Worm (Caenorhabditis elegans) whole organism, L3 larva: ENCODE results near the gene mans-2.

Source experiments
- ZK546.5 ChIP-seq: sonication (generic microtip); optimal IDR thresholded peaks from 2 replicates; lab custom pipeline; 2017; ENCODE audit warnings: missing biosample characterization, missing genetic modification characterization
- aly-2 ChIP-seq: fragments of 150-350 bp; optimal IDR thresholded peaks from 2 replicates; lab custom pipeline; 2014; ENCODE audit warnings: missing biosample characterization, missing genetic modification characterization
- ama-1 ChIP-seq: fragments of 150-350 bp; optimal IDR thresholded peaks from 2 replicates; lab custom pipeline; 2018
- ceh-16 ChIP-seq: sonication (generic microtip); optimal IDR thresholded peaks from 2 replicates; lab custom pipeline; 2017; ENCODE audit warnings: missing biosample characterization, missing genetic modification characterization
- ceh-28 ChIP-seq: fragments of 150-350 bp; optimal IDR thresholded peaks from 2 replicates; lab custom pipeline; 2014; ENCODE audit warnings: missing biosample characterization, missing genetic modification reagents, missing genetic modification characterization
- daf-12 ChIP-seq: fragments of 150-350 bp; optimal IDR thresholded peaks from 2 replicates; lab custom pipeline; 2014; ENCODE audit warnings: missing biosample characterization, missing genetic modification reagents, missing genetic modification characterization
- egl-27 ChIP-seq: sonication (generic microtip); optimal IDR thresholded peaks from 4 replicates; lab custom pipeline; 2017; ENCODE audit warnings: missing biosample characterization, missing genetic modification reagents, missing genetic modification characterization
- egl-5 ChIP-seq: fragments of 150-350 bp; optimal IDR thresholded peaks from 2 replicates; lab custom pipeline; 2017; ENCODE audit warnings: missing biosample characterization, missing genetic modification reagents, missing genetic modification characterization, inconsistent platforms
- elt-1 ChIP-seq: fragments of 150-350 bp; optimal IDR thresholded peaks from 2 replicates; lab custom pipeline; 2014; ENCODE audit warnings: missing biosample characterization, missing genetic modification characterization
- elt-2 ChIP-seq: sonication (generic microtip); optimal IDR thresholded peaks from 2 replicates; lab custom pipeline; 2016; ENCODE audit warnings: missing genetic modification reagents, mild to moderate bottlenecking, missing genetic modification characterization, missing compliant biosample characterization
- elt-3 ChIP-seq, 3 experiments: fragments of 150-350 bp in 1 of 3; sonication (generic microtip) in 2 of 3; optimal IDR thresholded peaks; 2 replicates in 2 of 3; 4 replicates in 1 of 3; lab custom pipeline; 2014 to 2017; ENCODE audit warnings: missing biosample characterization in 3 of 3, missing genetic modification characterization in 3 of 3
- eor-1 ChIP-seq, 2 experiments: fragments of 150-350 bp; optimal IDR thresholded peaks; 2 replicates each; lab custom pipeline; 2014 to 2018; ENCODE audit warnings: missing biosample characterization in 2 of 2, missing genetic modification characterization in 2 of 2
- fkh-10 ChIP-seq: sonication (generic microtip); optimal IDR thresholded peaks from 2 replicates; lab custom pipeline; 2017; ENCODE audit warnings: missing biosample characterization, missing genetic modification reagents, missing genetic modification characterization
- fkh-2 ChIP-seq: fragments of 150-350 bp; optimal IDR thresholded peaks from 2 replicates; lab custom pipeline; 2014; ENCODE audit warnings: missing biosample characterization, missing genetic modification reagents, missing genetic modification characterization
- fos-1 ChIP-seq: fragments of 150-350 bp; optimal IDR thresholded peaks from 2 replicates; lab custom pipeline; 2014; ENCODE audit warnings: missing biosample characterization, missing genetic modification characterization
- hmg-11 ChIP-seq: sonication (generic microtip); optimal IDR thresholded peaks from 2 replicates; lab custom pipeline; 2016; ENCODE audit warnings: missing genetic modification characterization, missing compliant biosample characterization
- jun-1 ChIP-seq: fragments of 150-350 bp; optimal IDR thresholded peaks from 2 replicates; lab custom pipeline; 2014; ENCODE audit warnings: missing biosample characterization, missing genetic modification reagents, missing genetic modification characterization
- lin-39 ChIP-seq: fragments of 150-350 bp; optimal IDR thresholded peaks from 2 replicates; lab custom pipeline; 2018; ENCODE audit warnings: missing biosample characterization, missing genetic modification reagents, missing genetic modification characterization
- lsy-12 ChIP-seq: sonication (generic microtip); optimal IDR thresholded peaks from 2 replicates; lab custom pipeline; 2016; ENCODE audit warnings: mild to moderate bottlenecking, missing genetic modification characterization, missing compliant biosample characterization
- mdl-1 ChIP-seq: fragments of 150-350 bp; optimal IDR thresholded peaks from 2 replicates; lab custom pipeline; 2014; ENCODE audit warnings: missing biosample characterization, missing genetic modification characterization
- nfya-1 ChIP-seq: sonication (generic microtip); optimal IDR thresholded peaks from 2 replicates; lab custom pipeline; 2017; ENCODE audit warnings: missing genetic modification characterization, mild to moderate bottlenecking, missing compliant biosample characterization, antibody characterized with exemption, moderate library complexity; ENCODE audit not compliant: insufficient read depth
- nhr-11 ChIP-seq: fragments of 150-350 bp; optimal IDR thresholded peaks from 2 replicates; lab custom pipeline; 2014; ENCODE audit warnings: missing biosample characterization, missing genetic modification characterization
- nhr-23 ChIP-seq: fragments of 150-350 bp; optimal IDR thresholded peaks from 2 replicates; lab custom pipeline; 2014; ENCODE audit warnings: missing biosample characterization, missing genetic modification reagents, missing genetic modification characterization
- nhr-237 ChIP-seq: fragments of 150-350 bp; optimal IDR thresholded peaks from 2 replicates; lab custom pipeline; 2014; ENCODE audit warnings: missing biosample characterization, missing genetic modification characterization
- nhr-28 ChIP-seq: fragments of 150-350 bp; optimal IDR thresholded peaks from 2 replicates; lab custom pipeline; 2014; ENCODE audit warnings: missing biosample characterization, missing genetic modification characterization
- nhr-67 ChIP-seq: fragments of 150-350 bp; optimal IDR thresholded peaks from 2 replicates; lab custom pipeline; 2014; ENCODE audit warnings: missing biosample characterization, missing genetic modification characterization
- pha-4 ChIP-seq: fragments of 150-350 bp; optimal IDR thresholded peaks from 2 replicates; lab custom pipeline; 2014; ENCODE audit warnings: missing biosample characterization, missing genetic modification reagents, missing genetic modification characterization
- sea-2 ChIP-seq: fragments of 150-350 bp; sonication (generic microtip); optimal IDR thresholded peaks from 4 replicates; lab custom pipeline; 2014; ENCODE audit warnings: missing biosample characterization, missing genetic modification reagents, missing genetic modification characterization
- tbx-2 ChIP-seq: sonication (generic microtip); optimal IDR thresholded peaks from 2 replicates; lab custom pipeline; 2016; ENCODE audit warnings: mild to moderate bottlenecking, missing genetic modification characterization, missing compliant biosample characterization
- unc-39 ChIP-seq: sonication (generic microtip); optimal IDR thresholded peaks from 4 replicates; lab custom pipeline; 2017; ENCODE audit warnings: missing biosample characterization, missing genetic modification characterization
- unc-62 ChIP-seq: fragments of 150-350 bp; sonication (generic microtip); optimal IDR thresholded peaks from 4 replicates; lab custom pipeline; 2014; ENCODE audit warnings: missing biosample characterization, missing genetic modification reagents, missing genetic modification characterization
- zag-1 ChIP-seq: fragments of 150-350 bp; optimal IDR thresholded peaks from 2 replicates; lab custom pipeline; 2014; ENCODE audit warnings: missing biosample characterization, missing genetic modification characterization
- ztf-11 ChIP-seq: fragments of 150-350 bp; optimal IDR thresholded peaks from 2 replicates; lab custom pipeline; 2014; ENCODE audit warnings: missing biosample characterization, missing genetic modification characterization
- ztf-4 ChIP-seq: fragments of 150-350 bp; optimal IDR thresholded peaks from 2 replicates; lab custom pipeline; 2014; ENCODE audit warnings: missing biosample characterization, missing genetic modification characterization

mans-2 gene

ce11 chrV:11947414-11947954 is 37.8 kb downstream of the mans-2 start:
- TF ChIP-seq nhr-237, result no peak
- no peak for TF ChIP-seq ztf-4 (tag; lab: Kevin White, UChicago)
- TF ChIP-seq nhr-23 (tag; lab: Kevin White, UChicago), result no peak
- no peak for TF ChIP-seq nhr-11 (tag; lab: Kevin White, UChicago)
- TF ChIP-seq aly-2 (tag; lab: Kevin White, UChicago), result no peak
- no peak for TF ChIP-seq elt-2 (tag; lab: Kevin White, UChicago)
- TF ChIP-seq unc-39 (tag; lab: Kevin White, UChicago), result no peak
- no peak for TF ChIP-seq lin-39 (tag; lab: Kevin White, UChicago)
- no peak for TF ChIP-seq nhr-28 (tag; lab: Kevin White, UChicago)
- no peak for TF ChIP-seq ama-1 (lab: Kevin White, UChicago)
- TF ChIP-seq, all 47 proteins: peak for 0

ce11 chrV:11946818-11947217 is 38.5 kb downstream of the mans-2 start:
- TF ChIP-seq sea-2 (no peak), elt-3 (tag; optimal IDR thresholded peaks at IDR 0.05; lab: Kevin White, UChicago) (no peak), hmg-11 (tag; lab: Kevin White, UChicago) (no peak), jun-1 (tag; lab: Kevin White, UChicago) (no peak), ztf-11 (no peak), ceh-28 (tag; lab: Kevin White, UChicago) (no peak), egl-5 (tag; lab: Kevin White, UChicago) (no peak), fos-1 (tag; lab: Kevin White, UChicago) (no peak), tbx-2 (no peak), unc-62 (no peak), aly-2 (tag; lab: Kevin White, UChicago) (no peak), nhr-11 (tag; lab: Kevin White, UChicago) (no peak), ztf-4 (tag; lab: Kevin White, UChicago) (no peak)

- no peak for TF ChIP-seq pha-4 (tag; lab: Kevin White, UChicago)
- TF ChIP-seq nhr-67, result no peak
- TF ChIP-seq nhr-237, result no peak
- no peak for TF ChIP-seq fos-1 (tag; lab: Kevin White, UChicago)
- no peak for TF ChIP-seq elt-2 (tag; lab: Kevin White, UChicago)
- no peak for TF ChIP-seq eor-1 (tag; optimal IDR thresholded peaks at IDR 0.05; lab: Kevin White, UChicago)
- TF ChIP-seq elt-3 (tag; optimal IDR thresholded peaks at IDR 0.05; lab: Kevin White, UChicago), result no peak
These were observed 39.9 kb downstream of the mans-2 start for ce11 chrV:11945429-11945828.

- TF ChIP-seq unc-39 (tag; lab: Kevin White, UChicago), result no peak
- TF ChIP-seq, all 47 proteins: peak for 0
These were observed 41.5 kb downstream of the mans-2 start for ce11 chrV:11943737-11944136.

ce11 chrV:11942325-11942724 is 43.0 kb downstream of the mans-2 start, which contains the start of gene F58H1.6:
Gene F58H1.6, plus strand, starts transcription at chrV:11942625.
- TF ChIP-seq nhr-23 (tag; lab: Kevin White, UChicago) (no peak), fkh-2 (tag; lab: Kevin White, UChicago) (no peak), egl-5 (tag; lab: Kevin White, UChicago) (no peak), pha-4 (tag; lab: Kevin White, UChicago) (no peak), mdl-1 (tag; lab: Kevin White, UChicago) (no peak), elt-1 (tag; lab: Kevin White, UChicago) (no peak), zag-1 (tag; lab: Kevin White, UChicago) (no peak), egl-27 (tag; lab: Kevin White, UChicago) (no peak), lin-39 (tag; lab: Kevin White, UChicago) (no peak), lsy-12 (tag; lab: Kevin White, UChicago) (no peak), daf-12 (no peak), ceh-16 (no peak), fkh-10 (GFP tag; lab: Kevin White, UChicago) (no peak), ZK546.5 (tag; lab: Kevin White, UChicago) (no peak), sea-2 (no peak), nfya-1 (tag; lab: Kevin White, UChicago) (no peak), ztf-11 (no peak)
